Fruit fly (Drosophila melanogaster): Measurements from ENCODE around the gene ssp3.
A peak's percentile ranks its signal among the peaks of the same experiment; 100 is the strongest.

The ssp3 gene

DNA sequence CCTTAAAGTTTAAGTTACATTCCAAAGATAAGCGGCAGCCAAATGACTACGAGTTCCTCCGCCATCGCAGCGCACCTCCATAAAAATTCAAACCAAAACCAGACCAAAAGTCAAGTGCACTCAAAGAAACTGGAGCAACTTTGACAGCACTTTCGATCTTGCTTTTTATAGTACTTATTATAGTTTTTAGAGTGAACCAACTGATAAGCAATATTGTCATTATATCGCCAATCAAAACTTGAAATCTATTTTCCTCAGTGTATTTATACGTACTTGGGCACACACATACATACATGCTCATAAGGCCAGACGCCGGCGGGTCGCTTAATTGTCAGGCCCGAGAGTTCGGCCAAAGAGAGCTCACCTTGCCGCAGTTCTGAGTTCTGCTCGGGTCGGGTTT is 53.7 kb downstream of the ssp3 start:
- no peak for TF ChIP-seq CG8478 (optimal IDR thresholded peaks at IDR 0.05)
- no peak for TF ChIP-seq usp (GFP tag; optimal IDR thresholded peaks at IDR 0.05)
- TF ChIP-seq psq (optimal IDR thresholded peaks at IDR 0.05), result no peak

DNA sequence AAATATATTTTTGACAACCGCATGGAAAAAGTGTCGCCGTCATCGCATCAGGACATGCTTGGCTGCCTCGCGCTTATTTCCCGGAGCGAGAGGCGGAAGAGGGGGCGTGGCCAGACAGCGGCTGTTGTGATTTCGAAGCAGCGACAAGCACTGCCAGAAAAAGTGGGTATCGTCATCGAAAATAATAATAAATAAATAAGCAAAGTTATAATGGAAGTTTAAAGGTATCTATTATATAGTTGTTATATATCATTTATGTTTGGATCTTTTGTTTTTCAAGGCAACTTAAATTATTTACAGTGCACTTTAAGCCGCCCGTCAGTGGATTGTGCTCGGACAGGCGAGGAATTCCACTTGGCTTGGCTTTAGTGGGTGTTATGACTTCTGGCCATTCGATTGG is 54.4 kb downstream of the ssp3 start:
- TF ChIP-seq Dll (optimal IDR thresholded peaks at IDR 0.05) (no peak), pan (optimal IDR thresholded peaks at IDR 0.05) (no peak)

DNA sequence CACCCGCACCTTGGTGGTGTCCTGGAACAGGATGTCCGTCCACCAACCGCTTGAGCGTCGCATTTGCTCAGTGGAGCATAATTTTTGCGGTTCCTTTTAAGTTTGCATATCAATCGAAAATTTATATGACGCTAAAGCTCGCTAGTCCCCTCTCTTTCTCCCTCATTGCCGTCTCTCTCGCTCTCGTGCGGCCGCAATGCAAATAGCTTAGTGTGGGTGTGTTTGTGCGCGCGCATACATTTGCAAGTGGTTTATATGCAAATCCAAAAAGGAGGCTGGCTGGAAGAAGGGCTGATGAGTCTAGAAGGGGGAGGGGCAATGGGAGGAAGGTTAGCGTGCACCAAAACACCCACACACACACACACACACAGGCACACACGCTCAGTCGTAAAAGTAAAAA is 56.9 kb downstream of the ssp3 start:
- TF ChIP-seq CG8478 (optimal IDR thresholded peaks at IDR 0.05) (no peak), usp (GFP tag; optimal IDR thresholded peaks at IDR 0.05) (no peak), psq (optimal IDR thresholded peaks at IDR 0.05) (no peak), EcR (GFP tag; optimal IDR thresholded peaks at IDR 0.05) (no peak), pan (optimal IDR thresholded peaks at IDR 0.05) (no peak), Dll (optimal IDR thresholded peaks at IDR 0.05) (no peak)

DNA sequence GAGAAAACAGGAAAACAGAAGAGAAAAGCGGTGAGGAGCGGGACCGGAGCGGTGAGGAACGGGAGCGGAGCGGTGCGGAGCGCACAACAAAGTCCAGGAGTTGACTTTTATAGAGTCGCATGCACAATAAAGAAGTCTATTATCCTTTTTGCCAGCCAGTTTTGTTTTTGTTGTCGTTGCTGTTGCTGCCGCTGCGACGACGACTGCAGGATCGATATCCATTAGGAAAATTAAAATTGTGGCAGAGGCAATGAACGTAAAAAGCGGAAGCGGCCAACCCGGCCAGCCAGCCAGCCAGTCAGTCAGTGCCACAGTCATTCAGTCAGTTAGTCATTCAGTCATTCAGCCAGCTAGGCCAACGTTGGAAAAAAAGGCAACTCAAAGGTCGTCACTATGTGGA is 59.0 kb downstream of the ssp3 start:
- TF ChIP-seq EcR (GFP tag; optimal IDR thresholded peaks at IDR 0.05) (no peak), Dll (optimal IDR thresholded peaks at IDR 0.05) (no peak), psq (optimal IDR thresholded peaks at IDR 0.05) (no peak), usp (GFP tag; optimal IDR thresholded peaks at IDR 0.05) (no peak), pan (optimal IDR thresholded peaks at IDR 0.05) (no peak), CG8478 (optimal IDR thresholded peaks at IDR 0.05) (no peak)

DNA sequence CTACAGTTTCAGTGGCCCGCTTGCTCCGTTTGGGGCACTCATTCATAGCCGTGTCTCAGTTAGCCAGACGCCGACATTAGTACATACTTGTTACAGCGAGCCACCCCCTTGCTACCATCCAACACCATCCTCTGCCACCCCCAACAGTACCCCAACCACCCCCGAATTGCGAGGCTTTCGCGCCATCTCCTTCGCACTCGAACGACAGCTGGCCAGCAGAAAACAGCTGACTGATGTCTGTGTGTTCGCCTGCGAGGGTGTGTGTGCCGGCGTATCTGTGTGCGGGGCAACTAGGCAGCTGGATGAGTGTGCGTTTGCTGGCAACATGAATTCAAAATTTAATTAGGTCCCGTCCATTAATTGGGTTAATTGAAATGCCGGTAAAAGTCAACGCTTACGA is 61.0 kb downstream of the ssp3 start:
- no peak for TF ChIP-seq pan (optimal IDR thresholded peaks at IDR 0.05)
- TF ChIP-seq psq (optimal IDR thresholded peaks at IDR 0.05), result no peak
- TF ChIP-seq usp (GFP tag; optimal IDR thresholded peaks at IDR 0.05), result no peak
- no peak for TF ChIP-seq CG8478 (optimal IDR thresholded peaks at IDR 0.05)
- TF ChIP-seq Dll (optimal IDR thresholded peaks at IDR 0.05), result no peak
- TF ChIP-seq EcR (GFP tag; optimal IDR thresholded peaks at IDR 0.05), result no peak

DNA sequence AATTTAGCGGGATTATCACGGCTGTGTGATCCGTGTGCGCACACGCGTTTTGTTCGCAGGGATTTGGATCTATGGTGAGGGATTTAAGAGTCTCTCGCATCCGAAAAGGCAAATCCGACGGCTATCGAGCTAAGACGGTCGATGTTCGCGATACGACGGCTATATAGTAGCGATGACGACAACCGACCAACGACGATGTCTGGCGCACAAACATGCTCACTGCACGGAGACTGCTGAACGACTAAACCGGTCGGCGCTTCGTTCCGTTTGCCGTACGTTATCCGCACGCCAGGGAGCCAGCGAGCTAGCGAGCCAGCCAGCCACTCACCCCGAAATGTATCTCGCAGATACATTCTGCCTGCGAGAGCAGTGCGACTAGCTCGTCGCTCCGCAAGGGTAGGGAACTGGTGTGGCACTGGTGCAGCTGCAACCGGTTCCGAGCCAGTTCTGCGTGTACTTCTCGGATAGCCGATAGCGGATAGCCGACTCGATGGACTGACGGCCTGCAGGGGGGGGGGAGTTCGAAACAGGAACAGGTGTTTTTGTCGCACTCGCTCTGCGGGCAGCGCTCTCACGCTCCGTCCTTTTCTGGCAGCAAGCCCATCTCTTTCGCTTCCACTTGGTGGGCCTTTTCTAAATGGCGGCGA is 62.6 kb downstream of the ssp3 start, which contains the start of gene tup:
Gene tup, minus strand, starts transcription at position 248 of the 647 bp plus-strand sequence.
- TF ChIP-seq Dll (optimal IDR thresholded peaks at IDR 0.05) (no peak), pan (optimal IDR thresholded peaks at IDR 0.05) (no peak), EcR (GFP tag; optimal IDR thresholded peaks at IDR 0.05) (peak in 1 of 2 experiments; percentile 18), psq (optimal IDR thresholded peaks at IDR 0.05) (no peak), CG8478 (optimal IDR thresholded peaks at IDR 0.05) (peak; percentile 86)

DNA sequence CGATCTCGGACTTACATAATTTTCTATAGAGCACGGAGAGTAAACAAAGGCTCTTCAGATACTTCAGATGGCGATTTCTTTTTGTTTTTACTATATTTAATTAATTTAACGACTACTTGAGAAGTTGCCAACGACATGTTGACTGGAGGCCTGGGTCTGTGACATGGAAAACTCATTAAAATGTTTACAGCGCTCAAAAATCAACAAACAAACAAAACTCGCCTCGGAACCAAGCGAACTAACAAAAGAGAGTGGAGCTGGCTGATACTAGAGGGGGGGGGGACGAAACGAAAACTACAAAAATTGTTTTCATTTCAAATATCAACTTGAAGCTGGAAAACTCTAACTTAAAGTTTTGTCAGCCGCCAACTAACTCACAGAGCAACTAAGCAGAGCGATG is 65.3 kb downstream of the ssp3 start:
- no peak for TF ChIP-seq CG8478 (optimal IDR thresholded peaks at IDR 0.05)
- TF ChIP-seq Dll (optimal IDR thresholded peaks at IDR 0.05), result no peak
- no peak for TF ChIP-seq usp (GFP tag; optimal IDR thresholded peaks at IDR 0.05)
- TF ChIP-seq psq (optimal IDR thresholded peaks at IDR 0.05), result no peak
- TF ChIP-seq pan (optimal IDR thresholded peaks at IDR 0.05), result no peak

DNA sequence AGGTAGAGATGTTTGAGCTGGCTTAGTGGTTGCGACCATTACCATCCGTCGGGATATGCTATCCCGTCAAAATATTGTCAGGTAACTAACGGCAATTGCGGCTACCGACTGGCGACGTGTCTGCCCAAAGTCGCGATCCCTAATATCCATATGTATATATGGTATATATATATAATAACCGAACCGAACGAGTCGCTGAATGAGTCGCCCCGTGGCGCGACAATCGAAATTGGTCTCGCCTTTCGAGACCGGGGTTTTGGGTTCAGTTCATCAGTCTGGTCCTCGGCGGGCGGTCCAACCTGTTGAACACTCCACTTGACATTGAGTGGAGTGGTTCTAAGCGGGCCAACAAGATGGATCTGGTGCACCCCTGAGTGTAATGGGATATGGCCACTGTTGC is 68.5 kb downstream of the ssp3 start:
- TF ChIP-seq psq (optimal IDR thresholded peaks at IDR 0.05), result no peak
- no peak for TF ChIP-seq EcR (GFP tag; optimal IDR thresholded peaks at IDR 0.05)
- TF ChIP-seq Dll (optimal IDR thresholded peaks at IDR 0.05), result peak; percentile 22
- TF ChIP-seq pan (optimal IDR thresholded peaks at IDR 0.05), result no peak
- no peak for TF ChIP-seq usp (GFP tag; optimal IDR thresholded peaks at IDR 0.05)

DNA sequence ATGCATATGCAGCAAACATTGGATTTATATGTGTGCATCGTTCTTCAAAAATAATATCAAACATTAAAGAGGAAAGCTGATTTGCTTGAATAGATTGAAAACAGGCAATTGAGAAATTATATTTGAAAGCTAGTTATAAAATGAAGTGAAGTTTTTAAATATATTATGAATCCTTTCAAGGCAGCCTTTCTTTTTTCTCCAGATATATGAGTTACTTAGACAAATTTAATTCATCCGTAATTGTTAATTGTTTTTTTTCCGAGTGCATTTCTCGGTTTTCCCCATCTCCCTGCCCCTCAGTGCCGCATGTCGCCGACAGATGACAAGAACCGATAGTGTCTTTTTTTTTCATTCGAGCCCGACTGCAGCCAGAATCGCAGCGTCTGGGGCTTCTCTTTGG is 71.9 kb downstream of the ssp3 start:
- no peak for TF ChIP-seq Dll (optimal IDR thresholded peaks at IDR 0.05)
- no peak for TF ChIP-seq EcR (GFP tag; optimal IDR thresholded peaks at IDR 0.05)
- TF ChIP-seq pan (optimal IDR thresholded peaks at IDR 0.05), result no peak
- TF ChIP-seq psq (optimal IDR thresholded peaks at IDR 0.05), result no peak
- no peak for TF ChIP-seq usp (GFP tag; optimal IDR thresholded peaks at IDR 0.05)

DNA sequence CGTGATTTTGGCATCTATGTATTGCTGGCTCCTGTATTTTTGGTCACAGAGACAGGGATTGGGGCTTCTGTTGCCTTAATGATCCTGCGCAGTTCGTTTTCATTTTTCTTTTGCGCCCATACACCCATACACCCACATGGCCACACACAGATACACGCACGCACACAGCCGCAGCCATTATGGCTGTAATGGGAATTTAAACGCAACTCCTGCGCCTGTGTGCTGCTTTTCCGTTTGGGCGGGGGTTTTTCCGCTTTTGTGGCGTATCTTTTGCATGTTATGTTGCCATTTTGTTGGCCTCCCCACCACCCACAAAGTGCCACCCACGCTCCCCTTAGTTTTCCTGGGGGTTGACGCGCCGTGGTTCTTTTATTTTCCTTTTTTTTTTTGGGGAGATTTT is 75.9 kb downstream of the ssp3 start:
- TF ChIP-seq usp (GFP tag; optimal IDR thresholded peaks at IDR 0.05) (no peak), pan (optimal IDR thresholded peaks at IDR 0.05) (no peak), CG8478 (optimal IDR thresholded peaks at IDR 0.05) (no peak), EcR (GFP tag; optimal IDR thresholded peaks at IDR 0.05) (no peak), Dll (optimal IDR thresholded peaks at IDR 0.05) (no peak), psq (optimal IDR thresholded peaks at IDR 0.05) (no peak)

DNA sequence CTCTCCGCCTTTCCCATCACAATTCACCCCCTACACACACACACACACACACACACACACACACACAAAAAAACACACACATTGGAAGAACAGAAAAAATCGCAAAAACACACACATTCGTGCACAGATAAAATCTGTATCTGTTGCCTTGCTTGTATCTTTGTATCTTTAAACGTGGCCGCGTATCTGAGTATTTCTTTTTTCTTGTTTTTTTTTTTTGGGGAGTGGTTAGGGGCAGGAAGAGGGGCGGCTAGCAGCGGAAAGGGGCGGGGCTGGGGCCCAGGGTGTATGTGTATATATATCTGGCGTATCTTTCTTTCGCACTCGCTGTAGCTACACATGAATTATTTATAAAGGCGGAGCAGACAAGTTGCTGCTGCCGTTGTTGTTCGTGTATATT is 77.2 kb downstream of the ssp3 start:
- TF ChIP-seq psq (optimal IDR thresholded peaks at IDR 0.05), result no peak
- TF ChIP-seq Dll (optimal IDR thresholded peaks at IDR 0.05), result no peak
- TF ChIP-seq pan (optimal IDR thresholded peaks at IDR 0.05), result no peak
- TF ChIP-seq EcR (GFP tag; optimal IDR thresholded peaks at IDR 0.05), result no peak
- no peak for TF ChIP-seq usp (GFP tag; optimal IDR thresholded peaks at IDR 0.05)
- no peak for TF ChIP-seq CG8478 (optimal IDR thresholded peaks at IDR 0.05)

Data from whole organism.